Fruit fly (Drosophila melanogaster) whole organism, embryonic: Measurements from ENCODE around the gene CG5973.

Experiments
- ATbp ChIP-seq: fragments of 200-800 bp; sonication (Bioruptor generic); optimal IDR thresholded peaks from 2 replicates; lab custom pipeline; 2017; ENCODE audit warnings: missing biosample characterization, mild to moderate bottlenecking, missing genetic modification characterization, missing genetic modification reagents
- CG10654 ChIP-seq: fragments of 200-800 bp; sonication (Bioruptor generic); optimal IDR thresholded peaks from 2 replicates; lab custom pipeline; 2016; ENCODE audit warnings: missing biosample characterization, missing genetic modification characterization
- CG11247 ChIP-seq: fragments of 200-800 bp; sonication (Bioruptor generic); IDR thresholded peaks from 2 replicates; pipeline ENCODE4 v1.3.6; 2022; ENCODE audit warnings: missing biosample characterization, missing genetic modification characterization
- CG11504 ChIP-seq: fragments of 200-800 bp; sonication (Bioruptor generic); optimal IDR thresholded peaks from 3 replicates; lab custom pipeline; 2019; ENCODE audit warnings: missing biosample characterization, mild to moderate bottlenecking, missing genetic modification characterization, moderate library complexity
- CG11695 ChIP-seq: fragments of 200-800 bp; sonication (Bioruptor generic); IDR thresholded peaks from 3 replicates; pipeline ENCODE4 v1.3.6; 2022; ENCODE audit warnings: missing biosample characterization, missing genetic modification characterization
- CG13296 ChIP-seq: fragments of 200-800 bp; sonication (Bioruptor generic); optimal IDR thresholded peaks from 3 replicates; lab custom pipeline; 2018; ENCODE audit warnings: missing biosample characterization, mild to moderate bottlenecking, missing genetic modification characterization
- CG14441 ChIP-seq: fragments of 200-800 bp; sonication (Bioruptor generic); IDR thresholded peaks from 2 replicates; pipeline ENCODE4 v1.3.6; 2022; ENCODE audit warnings: missing biosample characterization, missing genetic modification characterization
- CG14860 ChIP-seq: fragments of 200-800 bp; sonication (Bioruptor generic); IDR thresholded peaks from 3 replicates; pipeline ENCODE4 v1.3.6; 2022; ENCODE audit warnings: missing biosample characterization, missing genetic modification characterization; ENCODE audit not compliant: partially characterized antibody
- CG16813 ChIP-seq: fragments of 200-800 bp; sonication (Bioruptor generic); IDR thresholded peaks from 3 replicates; pipeline ENCODE4 v1.3.6; 2022; ENCODE audit warnings: missing biosample characterization, missing genetic modification characterization; ENCODE audit not compliant: partially characterized antibody
- CG17385 ChIP-seq: fragments of 200-800 bp; sonication (Bioruptor generic); optimal IDR thresholded peaks from 3 replicates; lab custom pipeline; 2018; ENCODE audit warnings: missing biosample characterization, mild to moderate bottlenecking, missing genetic modification characterization
- CG2199 ChIP-seq: fragments of 200-800 bp; sonication (Bioruptor generic); IDR thresholded peaks from 3 replicates; pipeline ENCODE4 v1.3.6; 2022; ENCODE audit warnings: missing biosample characterization, missing genetic modification characterization
- CG30431 ChIP-seq: fragments of 200-800 bp; sonication (Bioruptor generic); optimal IDR thresholded peaks from 2 replicates; lab custom pipeline; 2017; ENCODE audit warnings: missing biosample characterization, missing genetic modification characterization
- CG31388 ChIP-seq: fragments of 200-800 bp; sonication (Bioruptor generic); optimal IDR thresholded peaks from 2 replicates; lab custom pipeline; 2016; ENCODE audit warnings: missing biosample characterization, missing genetic modification characterization
- CG34376 ChIP-seq: fragments of 200-800 bp; sonication (Bioruptor generic); optimal IDR thresholded peaks from 2 replicates; lab custom pipeline; 2018; ENCODE audit warnings: missing biosample characterization, mild to moderate bottlenecking, missing genetic modification characterization
- CG5953 ChIP-seq: fragments of 200-800 bp; sonication (Bioruptor generic); IDR thresholded peaks from 2 replicates; pipeline ENCODE4 v1.3.6; 2022; ENCODE audit warnings: missing biosample characterization, missing genetic modification characterization
- CG8388 ChIP-seq: fragments of 200-800 bp; sonication (Bioruptor generic); optimal IDR thresholded peaks from 2 replicates; lab custom pipeline; 2019; ENCODE audit warnings: missing biosample characterization, mild to moderate bottlenecking, missing genetic modification characterization, moderate library complexity
- CG9932 ChIP-seq: fragments of 200-800 bp; sonication (Bioruptor generic); IDR thresholded peaks from 2 replicates; pipeline ENCODE4 v1.3.6; 2022; ENCODE audit warnings: missing biosample characterization, missing genetic modification characterization
- Dip3 ChIP-seq: fragments of 200-800 bp; sonication (Bioruptor generic); optimal IDR thresholded peaks from 3 replicates; lab custom pipeline; 2016; ENCODE audit warnings: missing biosample characterization, missing genetic modification characterization
- Eip74EF ChIP-seq, 2 experiments: fragments of 200-800 bp in 1 of 2; fragments of >200 bp in 1 of 2; sonication (Bioruptor generic) in 1 of 2; optimal IDR thresholded peaks; 2 replicates each; lab custom pipeline; 2017 to 2019; ENCODE audit warnings: missing biosample characterization in 2 of 2, missing genetic modification characterization in 2 of 2, mild to moderate bottlenecking in 1 of 2, moderate library complexity in 1 of 2
- Elba2 ChIP-seq: fragments of 200-800 bp; sonication (Bioruptor generic); optimal IDR thresholded peaks from 3 replicates; lab custom pipeline; 2016; ENCODE audit warnings: missing biosample characterization, missing genetic modification characterization
- Ets97D ChIP-seq: fragments of 200-800 bp; sonication (Bioruptor generic); optimal IDR thresholded peaks from 3 replicates; lab custom pipeline; 2016; ENCODE audit warnings: missing biosample characterization, missing genetic modification characterization
- HHEX ChIP-seq: fragments of 200-800 bp; sonication (Bioruptor generic); optimal IDR thresholded peaks from 3 replicates; lab custom pipeline; 2017; ENCODE audit warnings: missing biosample characterization, mild to moderate bottlenecking, missing genetic modification characterization, missing genetic modification reagents
- Hr39 ChIP-seq: fragments of >200 bp; optimal IDR thresholded peaks from 2 replicates; lab custom pipeline; 2017
- Kr ChIP-seq: fragments of 200-800 bp; sonication (Bioruptor generic); optimal IDR thresholded peaks from 2 replicates; lab custom pipeline; 2017; ENCODE audit warnings: missing biosample characterization, mild to moderate bottlenecking, missing genetic modification characterization
- Neu2 ChIP-seq: fragments of 200-800 bp; sonication (Bioruptor generic); optimal IDR thresholded peaks from 3 replicates; lab custom pipeline; 2016; ENCODE audit warnings: missing biosample characterization, missing genetic modification characterization, borderline replicate concordance
- Nf-YA ChIP-seq: fragments of 200-800 bp; sonication (Bioruptor generic); IDR thresholded peaks from 2 replicates; pipeline ENCODE4 v1.3.6; 2022; ENCODE audit warnings: missing biosample characterization, missing genetic modification characterization
- Poxn ChIP-seq: fragments of 200-800 bp; sonication (Bioruptor generic); IDR thresholded peaks from 2 replicates; pipeline ENCODE4 v1.3.6; 2022; ENCODE audit warnings: missing biosample characterization, missing genetic modification characterization
- Scr ChIP-seq: fragments of 200-800 bp; sonication (Bioruptor generic); IDR thresholded peaks from 2 replicates; pipeline ENCODE4 v1.3.6; 2022; ENCODE audit warnings: missing biosample characterization, missing genetic modification characterization; ENCODE audit not compliant: partially characterized antibody
- Xbp1 ChIP-seq: fragments of 200-800 bp; sonication (Bioruptor generic); optimal IDR thresholded peaks from 3 replicates; lab custom pipeline; 2016; ENCODE audit warnings: missing biosample characterization, mild to moderate bottlenecking, missing genetic modification characterization
- ap ChIP-seq: fragments of 200-800 bp; sonication (Bioruptor generic); IDR thresholded peaks from 2 replicates; pipeline ENCODE4 v1.3.6; 2022; ENCODE audit warnings: missing biosample characterization, missing genetic modification characterization
- ato ChIP-seq: fragments of 200-800 bp; sonication (Bioruptor generic); IDR thresholded peaks from 2 replicates; pipeline ENCODE4 v1.3.6; 2022; ENCODE audit warnings: missing biosample characterization, missing genetic modification characterization; ENCODE audit not compliant: partially characterized antibody
- bbx ChIP-seq: fragments of 200-800 bp; sonication (Bioruptor generic); IDR thresholded peaks from 2 replicates; pipeline ENCODE4 v1.3.6; 2022; ENCODE audit warnings: missing biosample characterization, missing genetic modification characterization; ENCODE audit not compliant: partially characterized antibody
- br ChIP-seq: fragments of >200 bp; optimal IDR thresholded peaks from 2 replicates; lab custom pipeline; 2017
- cas ChIP-seq: fragments of 200-800 bp; sonication (Bioruptor generic); IDR thresholded peaks from 2 replicates; pipeline ENCODE4 v1.3.6; 2022; ENCODE audit warnings: missing biosample characterization, missing genetic modification characterization
- cg ChIP-seq: fragments of 200-800 bp; sonication (Bioruptor generic); optimal IDR thresholded peaks from 3 replicates; lab custom pipeline; 2019; ENCODE audit warnings: missing biosample characterization, mild to moderate bottlenecking, missing genetic modification characterization, moderate library complexity
- disco-r ChIP-seq: fragments of 200-800 bp; sonication (Bioruptor generic); optimal IDR thresholded peaks from 2 replicates; lab custom pipeline; 2016; ENCODE audit warnings: missing biosample characterization, missing genetic modification characterization
- emc ChIP-seq: fragments of 200-800 bp; sonication (Bioruptor generic); optimal IDR thresholded peaks from 2 replicates; lab custom pipeline; 2016; ENCODE audit warnings: missing biosample characterization, missing genetic modification characterization
- esg ChIP-seq: fragments of 200-800 bp; sonication (Bioruptor generic); conservative IDR thresholded peaks from 2 replicates; pipeline ENCODE4 v1.3.6; 2022; ENCODE audit warnings: missing biosample characterization, missing genetic modification characterization
- gem ChIP-seq: fragments of 200-800 bp; sonication (Bioruptor generic); optimal IDR thresholded peaks from 2 replicates; lab custom pipeline; 2019; ENCODE audit warnings: missing biosample characterization, mild to moderate bottlenecking, missing genetic modification characterization, moderate library complexity
- gsb ChIP-seq: fragments of 200-800 bp; sonication (Bioruptor generic); IDR thresholded peaks from 2 replicates; pipeline ENCODE4 v1.3.6; 2022; ENCODE audit warnings: missing biosample characterization, missing genetic modification characterization
- hbn ChIP-seq: fragments of 200-800 bp; sonication (Bioruptor generic); IDR thresholded peaks from 2 replicates; pipeline ENCODE4 v1.3.6; 2022; ENCODE audit warnings: missing biosample characterization, missing genetic modification characterization; ENCODE audit not compliant: partially characterized antibody
- nerfin-1 ChIP-seq: fragments of 200-800 bp; sonication (Bioruptor generic); optimal IDR thresholded peaks from 3 replicates; lab custom pipeline; 2019; ENCODE audit warnings: missing biosample characterization, mild to moderate bottlenecking, missing genetic modification characterization, moderate library complexity
- onecut ChIP-seq: fragments of 200-800 bp; sonication (Bioruptor generic); IDR thresholded peaks from 2 replicates; pipeline ENCODE4 v1.3.6; 2022; ENCODE audit warnings: missing biosample characterization, missing genetic modification characterization
- prd ChIP-seq, 3 experiments: fragments of >200 bp in 2 of 3; fragments of 200-800 bp in 1 of 3; sonication (Bioruptor generic) in 1 of 3; optimal IDR thresholded peaks in 2 of 3; IDR thresholded peaks in 1 of 3; 2 replicates in 2 of 3; 3 replicates in 1 of 3; pipeline versions ENCODE4 v1.3.6 to Lab custom; 2017 to 2022; ENCODE audit warnings: missing biosample characterization in 1 of 3, missing genetic modification characterization in 1 of 3
- slp2 ChIP-seq: fragments of 200-800 bp; sonication (Bioruptor generic); optimal IDR thresholded peaks from 2 replicates; lab custom pipeline; 2016; ENCODE audit warnings: missing biosample characterization, missing genetic modification characterization
- tin ChIP-seq: fragments of 200-800 bp; sonication (Bioruptor generic); optimal IDR thresholded peaks from 3 replicates; lab custom pipeline; 2016; ENCODE audit warnings: missing biosample characterization, missing genetic modification characterization
- unpg ChIP-seq: fragments of 200-800 bp; sonication (Bioruptor generic); optimal IDR thresholded peaks from 3 replicates; lab custom pipeline; 2018; ENCODE audit warnings: missing biosample characterization, mild to moderate bottlenecking, missing genetic modification characterization, moderate library complexity
- wor ChIP-seq: fragments of 200-800 bp; sonication (Bioruptor generic); IDR thresholded peaks from 2 replicates; pipeline ENCODE4 v1.3.6; 2022; ENCODE audit warnings: missing biosample characterization, missing genetic modification characterization
- zf30C ChIP-seq: fragments of 200-800 bp; sonication (Bioruptor generic); optimal IDR thresholded peaks from 3 replicates; lab custom pipeline; 2018; ENCODE audit warnings: missing biosample characterization, mild to moderate bottlenecking, missing genetic modification characterization

CG5973 gene

dm6 chr2L:7434737-7435356, 2.4 kb upstream of the CG5973 start (continued):
- TF ChIP-seq Scr (GFP tag; lab: Robert Waterston, UW) (no peak), gsb (GFP tag; lab: Robert Waterston, UW) (peak; percentile 24; the same call in 1 of the 2 replicates), HHEX (GFP tag; lab: Kevin White, UChicago) (no peak), CG11695 (peak; percentile 77), slp2 (GFP tag; lab: Kevin White, UChicago) (no peak), ato (GFP tag; lab: Robert Waterston, UW) (no peak), bbx (GFP tag; lab: Robert Waterston, UW) (no peak), CG2199 (GFP tag; lab: Robert Waterston, UW) (no peak), CG34376 (GFP tag; lab: Kevin White, UChicago) (no peak), CG14860 (GFP tag; lab: Robert Waterston, UW) (no peak), Kr (no peak), nerfin-1 (tag; lab: Kevin White, UChicago) (no peak), CG16813 (GFP tag; lab: Robert Waterston, UW) (no peak), Eip74EF (GFP tag; optimal IDR thresholded peaks at IDR 0.05; lab: Kevin White, UChicago) (no peak), prd (optimal IDR thresholded peaks at IDR 0.05; lab: Kevin White, UChicago) (no peak), prd (GFP tag; IDR thresholded peaks at IDR 0.05; lab: Robert Waterston, UW) (peak; percentile 52; the same call in 1 of the 3 replicates), Hr39 (lab: Kevin White, UChicago) (no peak), CG11247 (GFP tag; lab: Robert Waterston, UW) (peak; percentile 60; the same call in 1 of the 2 replicates), onecut (GFP tag; lab: Robert Waterston, UW) (no peak), Xbp1 (GFP tag; lab: Kevin White, UChicago) (peak; percentile 66), Ets97D (GFP tag; lab: Kevin White, UChicago) (no peak), CG11504 (tag; lab: Kevin White, UChicago) (peak; percentile 56), zf30C (GFP tag; lab: Kevin White, UChicago) (no peak), esg (peak; percentile 33; the same call in 1 of the 2 replicates), Nf-YA (GFP tag; lab: Robert Waterston, UW) (no peak; the same call in 1 of the 2 replicates), hbn (GFP tag; lab: Robert Waterston, UW) (no peak), CG13296 (peak; percentile 41), CG30431 (GFP tag; lab: Kevin White, UChicago) (no peak), ATbp (GFP tag; lab: Kevin White, UChicago) (no peak), ap (0 out of 2 replicates have a peak, but pooled peaks have one; percentile 22), br (lab: Kevin White, UChicago) (no peak), wor (no peak), tin (GFP tag; lab: Kevin White, UChicago) (peak; percentile 22), CG10654 (GFP tag; lab: Kevin White, UChicago) (no peak), CG9932 (peak; percentile 82), CG14441 (GFP tag; lab: Robert Waterston, UW) (peak; percentile 56; the same call in 1 of the 2 replicates), cg (GFP tag; lab: Kevin White, UChicago) (no peak), CG8388 (GFP tag; lab: Kevin White, UChicago) (no peak), CG5953 (GFP tag; lab: Robert Waterston, UW) (no peak), disco-r (no peak), CG31388 (GFP tag; lab: Kevin White, UChicago) (no peak), emc (GFP tag; lab: Kevin White, UChicago) (no peak), gem (tag; lab: Kevin White, UChicago) (peak; percentile 54), CG17385 (peak; percentile 9), Neu2 (GFP tag; lab: Kevin White, UChicago) (no peak), Elba2 (GFP tag; lab: Kevin White, UChicago) (no peak), Poxn (GFP tag; lab: Robert Waterston, UW) (peak; percentile 54; the same call in 1 of the 2 replicates), unpg (GFP tag; lab: Kevin White, UChicago) (peak; percentile 8), cas (GFP tag; lab: Robert Waterston, UW) (0 out of 2 replicates have a peak, but pooled peaks have one; percentile 26), Dip3 (GFP tag; lab: Kevin White, UChicago) (no peak)
